Fruit fly (Drosophila melanogaster) ovary, adult (tissue): ENCODE measurements around the gene sr.

Experiments
- CG17801 ChIP-seq: fragments of 200-800 bp; optimal IDR thresholded peaks from 2 replicates; lab custom pipeline; 2019; ENCODE audit warnings: missing biosample characterization, mild to moderate bottlenecking, missing genetic modification characterization, moderate library complexity; ENCODE audit not compliant: partially characterized antibody

sr gene

DNA sequence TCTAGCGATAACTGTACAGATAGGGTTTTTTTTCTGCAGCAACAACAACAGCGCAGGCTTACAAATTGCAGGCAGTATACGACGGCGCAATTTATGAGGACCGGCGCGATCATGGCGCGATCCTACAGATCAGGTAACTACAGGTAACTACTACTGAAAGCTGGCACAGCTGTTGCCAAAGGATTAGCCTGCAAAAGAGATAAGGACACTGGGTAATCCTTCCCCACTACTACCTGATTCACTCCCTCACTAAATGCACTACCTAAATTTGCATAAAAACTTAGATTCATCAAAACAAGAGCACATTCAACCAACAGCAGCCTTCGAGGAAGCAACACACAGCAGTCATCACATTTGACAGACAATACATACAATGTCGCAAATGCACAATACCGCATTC is 9.9 kb upstream of the sr start, which contains the start of gene bard:
Gene bard, plus strand, starts transcription at position 301 of the 400 bp plus-strand sequence.
- TF ChIP-seq CG17801 (GFP tag; lab: Kevin White, UChicago) = no peak

DNA sequence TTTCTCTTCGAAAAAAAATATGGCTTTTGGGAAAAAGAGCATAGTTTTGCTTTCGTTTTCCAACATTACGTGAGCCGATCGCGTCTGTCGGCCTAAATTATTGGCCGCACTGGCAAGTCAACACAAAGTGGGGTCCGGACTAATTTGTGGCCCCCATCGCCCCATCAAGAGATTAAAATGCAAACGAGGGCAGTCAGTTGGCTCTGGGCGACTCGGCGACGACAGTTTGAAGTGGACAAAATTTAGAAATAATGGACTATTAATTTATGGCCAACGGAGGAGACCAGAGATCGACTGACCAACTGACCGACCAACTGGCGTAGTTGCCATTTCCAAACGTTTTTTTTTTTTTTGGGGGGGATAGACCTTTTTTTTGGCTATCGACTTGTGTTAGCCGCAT is 7.3 kb upstream of the sr start:
- TF ChIP-seq CG17801 (GFP tag; lab: Kevin White, UChicago) = no peak

DNA sequence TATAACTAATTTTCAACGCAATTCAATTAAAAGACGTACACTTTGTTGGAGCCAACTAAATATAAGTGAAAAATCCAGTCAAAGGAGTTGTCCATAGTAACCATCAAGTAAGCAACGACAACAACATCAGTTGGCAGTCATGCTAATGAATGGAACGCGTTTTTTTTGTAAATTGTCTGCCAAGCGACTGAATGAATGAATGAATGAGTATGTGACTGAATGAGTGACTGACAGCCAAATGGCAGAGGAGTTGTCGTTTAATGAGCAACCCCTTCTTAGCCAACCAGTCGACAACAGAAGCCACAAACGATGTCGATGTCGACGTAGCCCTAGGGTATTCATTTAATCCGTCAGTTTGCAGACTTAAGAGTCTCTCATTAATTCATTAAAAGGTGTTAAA is 2.4 kb upstream of the sr start:
- TF ChIP-seq CG17801 (GFP tag; lab: Kevin White, UChicago) = no peak

dm6 chr3R:18089448-18089847 is 1.2 kb upstream of the sr start:
- no peak for TF ChIP-seq CG17801 (GFP tag; lab: Kevin White, UChicago)

DNA sequence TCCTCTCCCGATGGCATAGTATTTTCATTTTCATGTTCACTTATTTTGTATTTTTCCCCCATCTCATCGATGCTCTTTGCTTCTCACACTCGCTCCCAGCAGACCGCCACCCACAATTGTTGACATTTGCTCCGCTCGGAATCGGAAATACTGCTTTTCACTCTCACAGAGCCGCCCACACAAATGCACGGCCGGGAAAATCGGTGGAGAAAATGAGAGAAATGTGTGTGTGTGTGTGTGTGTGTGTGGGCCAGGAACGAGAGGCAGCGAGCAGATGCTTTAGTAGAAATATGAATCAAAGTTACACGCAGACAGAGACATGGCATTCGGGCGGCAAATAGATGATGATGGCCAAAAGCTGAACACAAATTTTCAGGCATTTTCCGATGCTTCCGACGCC is 4.0 kb downstream of the sr start:
- no peak for TF ChIP-seq CG17801 (GFP tag; lab: Kevin White, UChicago)

dm6 chr3R:18097531-18097930 is 6.9 kb downstream of the sr start:
- no peak for TF ChIP-seq CG17801 (GFP tag; lab: Kevin White, UChicago)

dm6 chr3R:18103196-18103809 is 12.7 kb downstream of the sr start:
- no peak for TF ChIP-seq CG17801 (GFP tag; lab: Kevin White, UChicago)

DNA sequence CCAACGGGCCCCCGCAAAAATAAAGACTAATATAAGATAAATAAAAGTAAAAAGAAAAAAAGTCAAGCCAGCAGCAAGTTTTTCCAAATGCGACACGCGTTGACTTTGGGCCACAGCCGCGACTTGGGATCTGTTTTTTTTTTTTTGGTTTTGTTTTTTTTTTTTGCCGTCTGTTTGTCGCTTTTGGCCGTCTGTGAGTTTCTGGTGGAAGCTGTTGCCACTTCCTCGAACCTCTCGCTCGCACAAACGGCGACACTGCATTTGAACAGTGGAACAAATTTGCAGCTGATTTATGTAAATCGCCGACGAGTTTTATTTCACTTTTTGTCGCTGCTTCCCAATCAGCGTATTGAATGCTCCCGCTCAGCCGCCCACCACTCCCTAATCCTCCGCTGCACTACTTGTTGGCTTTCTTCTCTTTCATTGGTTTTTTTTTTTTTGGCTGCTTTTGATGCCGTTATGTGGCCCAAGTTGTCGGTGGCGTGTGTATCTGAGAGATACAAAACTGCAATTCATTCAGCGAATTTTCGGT is 13.7 kb downstream of the sr start:
- TF ChIP-seq CG17801 (GFP tag; lab: Kevin White, UChicago) = no peak

dm6 chr3R:18106136-18106535 is 15.5 kb downstream of the sr start:
- no peak for TF ChIP-seq CG17801 (GFP tag; lab: Kevin White, UChicago)

DNA sequence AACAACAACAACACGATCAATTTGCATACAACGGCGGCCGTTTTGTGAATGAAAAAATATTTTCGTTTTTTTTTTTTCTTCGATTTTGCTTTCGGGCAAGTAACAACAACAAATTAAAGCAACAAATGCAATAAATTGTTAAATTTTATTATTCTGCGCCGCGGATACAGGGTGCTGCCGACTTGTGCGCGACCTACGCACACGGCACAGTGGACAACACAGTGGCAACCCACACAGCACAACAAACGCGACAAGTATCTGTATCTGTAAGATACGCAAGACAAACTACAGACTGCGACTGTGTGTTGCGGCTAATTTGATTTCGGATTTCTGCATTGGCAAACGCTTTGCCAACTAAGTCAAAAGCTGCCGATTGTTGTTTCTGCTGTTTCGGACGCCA is 17.0 kb downstream of the sr start:
- TF ChIP-seq CG17801 (GFP tag; lab: Kevin White, UChicago) = no peak

DNA sequence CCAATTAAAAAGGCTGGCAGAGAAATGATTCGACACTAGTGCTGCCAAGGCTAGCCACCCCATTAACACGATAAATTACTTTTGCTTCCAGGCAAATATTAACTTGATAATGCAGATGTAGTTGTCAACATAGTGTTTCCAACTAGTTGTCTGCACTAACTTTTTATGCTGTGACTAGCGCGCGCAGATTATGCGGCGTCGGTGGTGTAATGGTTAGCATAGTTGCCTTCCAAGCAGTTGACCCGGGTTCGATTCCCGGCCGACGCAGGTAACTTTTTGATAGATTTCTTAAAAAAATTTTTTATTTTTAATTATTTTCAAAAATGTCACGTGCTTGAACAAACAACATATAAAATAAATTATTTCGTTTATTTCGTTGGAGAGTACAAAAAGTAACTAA is 17.8 kb downstream of the sr start:
- TF ChIP-seq CG17801 (GFP tag; lab: Kevin White, UChicago) = no peak

DNA sequence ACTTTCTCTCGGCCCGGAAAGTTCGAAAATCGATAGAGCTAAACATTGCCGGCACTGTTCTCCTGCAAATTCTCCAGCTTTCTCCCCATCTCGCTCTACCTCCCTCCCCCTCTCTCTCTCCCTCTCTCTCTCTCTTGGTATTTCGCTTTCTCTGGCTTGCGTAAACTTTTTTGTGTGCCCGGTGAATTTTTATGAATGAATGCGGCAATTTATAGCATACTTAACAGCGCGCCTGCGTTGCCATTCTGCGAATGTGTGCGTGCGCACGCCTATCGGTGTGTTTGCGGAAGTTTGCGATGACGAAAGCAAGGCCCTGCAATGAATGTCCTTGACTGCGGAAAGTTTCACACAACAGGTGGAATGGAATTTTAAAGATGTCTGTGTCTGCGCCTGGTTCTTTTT is 21.1 kb downstream of the sr start:
- no peak for TF ChIP-seq CG17801 (GFP tag; lab: Kevin White, UChicago)

DNA sequence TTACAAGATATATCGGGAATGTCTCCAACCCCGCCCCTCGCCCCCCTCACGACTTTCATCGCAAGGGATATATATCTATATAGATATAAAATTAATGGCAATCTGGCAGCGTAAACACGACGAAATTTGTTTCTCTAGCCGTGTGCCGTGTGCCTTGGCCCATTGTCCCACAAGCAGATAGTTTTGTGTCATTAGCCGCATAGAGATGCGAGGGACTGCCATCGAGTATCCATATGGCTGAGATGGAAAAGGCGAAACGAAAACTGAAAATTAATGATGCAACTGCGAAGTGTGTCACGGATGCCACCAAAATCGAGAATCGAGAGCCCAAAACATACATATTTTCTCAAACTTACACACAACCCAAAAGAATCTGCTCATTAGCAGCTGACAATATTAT is 24.2 kb downstream of the sr start:
- no peak for TF ChIP-seq CG17801 (GFP tag; lab: Kevin White, UChicago)

- TF ChIP-seq CG17801 (GFP tag; lab: Kevin White, UChicago) = no peak
Observed at dm6 chr3R:18117525-18117924, 26.9 kb downstream of the sr start.

- TF ChIP-seq CG17801 (GFP tag; lab: Kevin White, UChicago) = no peak
Observed at dm6 chr3R:18118239-18118638, 27.6 kb downstream of the sr start.

dm6 chr3R:18118695-18119094 is 28.1 kb downstream of the sr start:
- no peak for TF ChIP-seq CG17801 (GFP tag; lab: Kevin White, UChicago)
